Worm (Caenorhabditis elegans) whole organism, young adult: ENCODE measurements around the gene R151.1.
A peak's percentile ranks its signal among the peaks of the same experiment; 100 is the strongest.

Experiments used
- B0019.2 ChIP-seq: fragments of 200-800 bp; sonication (Bioruptor generic); conservative IDR thresholded peaks from 2 replicates; pipeline ENCODE4 v1.3.6; 2022; ENCODE audit warnings: missing genetic modification reagents, missing genetic modification characterization, missing compliant biosample characterization
- C06A6.2 ChIP-seq: fragments of 200-800 bp; sonication (Bioruptor generic); conservative IDR thresholded peaks from 2 replicates; pipeline ENCODE4 v1.3.6; 2022; ENCODE audit warnings: missing genetic modification characterization, missing compliant biosample characterization
- C17E4.6 ChIP-seq: fragments of 200-800 bp; sonication (Bioruptor generic); IDR thresholded peaks from 2 replicates; pipeline ENCODE4 v1.3.6; 2022; ENCODE audit warnings: missing genetic modification reagents, missing genetic modification characterization, missing compliant biosample characterization
- F23B12.7 ChIP-seq: sonication (generic microtip); optimal IDR thresholded peaks from 2 replicates; lab custom pipeline; 2017; ENCODE audit warnings: missing genetic modification characterization, mild to moderate bottlenecking, missing compliant biosample characterization, antibody characterized with exemption, moderate library complexity; ENCODE audit not compliant: insufficient read depth
- F33H1.4 ChIP-seq: fragments of 200-800 bp; sonication (Bioruptor generic); IDR thresholded peaks from 2 replicates; pipeline ENCODE4 v1.3.6; 2022; ENCODE audit warnings: missing genetic modification reagents, missing genetic modification characterization, missing compliant biosample characterization
- T07F8.4 ChIP-seq: sonication (generic microtip); optimal IDR thresholded peaks from 2 replicates; lab custom pipeline; 2016; ENCODE audit warnings: mild to moderate bottlenecking, missing genetic modification characterization, moderate library complexity, missing compliant biosample characterization
- T26A5.8 ChIP-seq: sonication (generic microtip); optimal IDR thresholded peaks from 2 replicates; lab custom pipeline; 2016; ENCODE audit warnings: missing genetic modification characterization, missing compliant biosample characterization
- Y53F4B.3 ChIP-seq: fragments of 200-800 bp; sonication (Bioruptor generic); IDR thresholded peaks from 2 replicates; pipeline ENCODE4 v1.3.6; 2022; ENCODE audit warnings: missing genetic modification reagents, missing genetic modification characterization, missing compliant biosample characterization
- Y53G8AR.9 ChIP-seq: fragments of 200-800 bp; sonication (Bioruptor generic); conservative IDR thresholded peaks from 2 replicates; pipeline ENCODE4 v1.3.6; 2022; ENCODE audit warnings: missing genetic modification reagents, missing genetic modification characterization, missing compliant biosample characterization
- Y79H2A.3 ChIP-seq: fragments of 200-800 bp; sonication (Bioruptor generic); conservative IDR thresholded peaks from 2 replicates; pipeline ENCODE4 v1.3.6; 2022; ENCODE audit warnings: missing genetic modification reagents, missing genetic modification characterization, missing compliant biosample characterization
- ZK185.1 ChIP-seq: sonication (generic microtip); optimal IDR thresholded peaks from 2 replicates; lab custom pipeline; 2016; ENCODE audit warnings: mild to moderate bottlenecking, missing genetic modification characterization, missing compliant biosample characterization; ENCODE audit not compliant: poor library complexity, severe bottlenecking
- ama-1 ChIP-seq, 3 experiments: fragments of 150-350 bp in 1 of 3; sonication (generic microtip) in 2 of 3; optimal IDR thresholded peaks; 2 replicates each; lab custom pipeline; 2014 to 2018; ENCODE audit warnings: missing biosample characterization in 2 of 3, missing genetic modification characterization in 2 of 3, missing genetic modification reagents in 2 of 3
- atf-7 ChIP-seq: sonication (generic microtip); optimal IDR thresholded peaks from 2 replicates; lab custom pipeline; 2017; ENCODE audit warnings: mild to moderate bottlenecking, missing genetic modification characterization, missing compliant biosample characterization
- attf-5 ChIP-seq: fragments of 200-800 bp; sonication (Bioruptor generic); optimal IDR thresholded peaks from 2 replicates; lab custom pipeline; 2018; ENCODE audit warnings: mild to moderate bottlenecking, missing genetic modification characterization, missing compliant biosample characterization
- bed-1 ChIP-seq: fragments of 200-800 bp; sonication (Bioruptor generic); IDR thresholded peaks from 2 replicates; pipeline ENCODE4 v1.3.6; 2022; ENCODE audit warnings: missing genetic modification reagents, missing genetic modification characterization, missing compliant biosample characterization
- cebp-1 ChIP-seq, 2 experiments: fragments of 200-800 bp in 1 of 2; sonication (Bioruptor generic) in 1 of 2; sonication (generic microtip) in 1 of 2; IDR thresholded peaks in 1 of 2; optimal IDR thresholded peaks in 1 of 2; 2 replicates each; pipeline versions ENCODE4 v1.3.6 to Lab custom; 2017 to 2022; ENCODE audit warnings: missing compliant biosample characterization in 2 of 2, missing genetic modification characterization in 2 of 2, mild to moderate bottlenecking in 1 of 2, missing genetic modification reagents in 1 of 2, moderate library complexity in 1 of 2
- ceh-100 ChIP-seq: fragments of 200-800 bp; sonication (Bioruptor generic); IDR thresholded peaks from 2 replicates; pipeline ENCODE4 v1.3.6; 2022; ENCODE audit warnings: missing genetic modification reagents, missing genetic modification characterization, missing compliant biosample characterization
- ceh-27 ChIP-seq: fragments of 200-800 bp; sonication (Bioruptor generic); optimal IDR thresholded peaks from 2 replicates; lab custom pipeline; 2018; ENCODE audit warnings: mild to moderate bottlenecking, missing genetic modification characterization, moderate library complexity, missing compliant biosample characterization
- ceh-58 ChIP-seq: fragments of 200-800 bp; sonication (Bioruptor generic); IDR thresholded peaks from 2 replicates; pipeline ENCODE4 v1.3.6; 2022; ENCODE audit warnings: missing genetic modification characterization, missing compliant biosample characterization
- die-1 ChIP-seq: sonication (generic microtip); optimal IDR thresholded peaks from 2 replicates; lab custom pipeline; 2016; ENCODE audit warnings: missing genotype, mild to moderate bottlenecking, missing genetic modification characterization, missing compliant biosample characterization
- dox-1 ChIP-seq: fragments of 200-800 bp; sonication (Bioruptor generic); IDR thresholded peaks from 2 replicates; pipeline ENCODE4 v1.3.6; 2022; ENCODE audit warnings: missing genetic modification reagents, missing genetic modification characterization, missing compliant biosample characterization
- egl-44 ChIP-seq: fragments of 200-800 bp; sonication (Bioruptor generic); IDR thresholded peaks from 2 replicates; pipeline ENCODE4 v1.3.6; 2022; ENCODE audit warnings: missing genetic modification reagents, missing genetic modification characterization, missing compliant biosample characterization
- egrh-3 ChIP-seq: fragments of 200-800 bp; sonication (Bioruptor generic); IDR thresholded peaks from 2 replicates; pipeline ENCODE4 v1.3.6; 2022; ENCODE audit warnings: missing genetic modification reagents, missing genetic modification characterization, missing compliant biosample characterization
- ets-4 ChIP-seq: fragments of 200-800 bp; sonication (Bioruptor generic); optimal IDR thresholded peaks from 2 replicates; lab custom pipeline; 2018; ENCODE audit warnings: mild to moderate bottlenecking, missing genetic modification characterization, missing compliant biosample characterization
- hmg-1.2 ChIP-seq: fragments of 200-800 bp; sonication (Bioruptor generic); IDR thresholded peaks from 2 replicates; pipeline ENCODE4 v1.3.6; 2022; ENCODE audit warnings: missing genetic modification reagents, missing genetic modification characterization, missing compliant biosample characterization
- hsf-1 ChIP-seq: fragments of 200-800 bp; sonication (Bioruptor generic); IDR thresholded peaks from 2 replicates; pipeline ENCODE4 v1.3.6; 2022; ENCODE audit warnings: missing genetic modification reagents, missing genetic modification characterization, missing compliant biosample characterization
- lag-1 ChIP-seq: fragments of 200-800 bp; sonication (Bioruptor generic); IDR thresholded peaks from 2 replicates; pipeline ENCODE4 v1.3.6; 2022; ENCODE audit warnings: missing genetic modification reagents, missing genetic modification characterization, missing compliant biosample characterization
- let-526 ChIP-seq: fragments of 200-800 bp; sonication (Bioruptor generic); IDR thresholded peaks from 2 replicates; pipeline ENCODE4 v1.3.6; 2022; ENCODE audit warnings: missing genetic modification reagents, missing genetic modification characterization, missing compliant biosample characterization
- lin-26 ChIP-seq: fragments of 200-800 bp; sonication (Bioruptor generic); IDR thresholded peaks from 2 replicates; pipeline ENCODE4 v1.3.6; 2022; ENCODE audit warnings: missing genetic modification reagents, missing genetic modification characterization, missing compliant biosample characterization
- lin-35 ChIP-seq, 3 experiments: fragments of 150-350 bp in 2 of 3; sonication (generic microtip) in 1 of 3; optimal IDR thresholded peaks; 2 replicates each; lab custom pipeline; 2014 to 2018; ENCODE audit warnings: missing biosample characterization in 3 of 3, missing genetic modification characterization in 3 of 3, missing genetic modification reagents in 3 of 3
- madf-6 ChIP-seq: fragments of 200-800 bp; sonication (Bioruptor generic); IDR thresholded peaks from 2 replicates; pipeline ENCODE4 v1.3.6; 2022; ENCODE audit warnings: missing genetic modification reagents, missing genetic modification characterization, missing compliant biosample characterization
- madf-8 ChIP-seq: fragments of 200-800 bp; sonication (Bioruptor generic); conservative IDR thresholded peaks from 2 replicates; pipeline ENCODE4 v1.3.6; 2022; ENCODE audit warnings: missing genetic modification reagents, missing genetic modification characterization, missing compliant biosample characterization
- mcd-1 ChIP-seq: fragments of 200-800 bp; sonication (Bioruptor generic); IDR thresholded peaks from 2 replicates; pipeline ENCODE4 v1.3.6; 2022; ENCODE audit warnings: missing genetic modification reagents, missing genetic modification characterization, missing compliant biosample characterization
- mel-28 ChIP-seq: sonication (generic microtip); optimal IDR thresholded peaks from 2 replicates; lab custom pipeline; 2016; ENCODE audit warnings: borderline replicate concordance, mild to moderate bottlenecking, missing genetic modification characterization, missing compliant biosample characterization
- nfyb-1 ChIP-seq: fragments of 200-800 bp; sonication (Bioruptor generic); IDR thresholded peaks from 2 replicates; pipeline ENCODE4 v1.3.6; 2022; ENCODE audit warnings: missing genetic modification reagents, missing genetic modification characterization, missing compliant biosample characterization
- nhr-90 ChIP-seq: sonication (generic microtip); optimal IDR thresholded peaks from 2 replicates; lab custom pipeline; 2016; ENCODE audit warnings: missing genotype, mild to moderate bottlenecking, missing genetic modification characterization, missing compliant biosample characterization
- pbrm-1 ChIP-seq: fragments of 200-800 bp; sonication (Bioruptor generic); IDR thresholded peaks from 2 replicates; pipeline ENCODE4 v1.3.6; 2022; ENCODE audit warnings: missing genetic modification reagents, missing genetic modification characterization, missing compliant biosample characterization
- rcor-1 ChIP-seq: fragments of 200-800 bp; sonication (Bioruptor generic); IDR thresholded peaks from 2 replicates; pipeline ENCODE4 v1.3.6; 2022; ENCODE audit warnings: missing genetic modification reagents, missing genetic modification characterization, missing compliant biosample characterization
- rec-8 ChIP-seq, 2 experiments: sonication (generic microtip); optimal IDR thresholded peaks; 2 replicates each; lab custom pipeline; 2016; ENCODE audit warnings: mild to moderate bottlenecking in 2 of 2, missing genetic modification characterization in 2 of 2, missing genetic modification reagents in 2 of 2, missing genotype in 2 of 2, missing biosample characterization in 1 of 2, missing compliant biosample characterization in 1 of 2, moderate library complexity in 1 of 2
- snpc-1.3 ChIP-seq: sonication (generic microtip); optimal IDR thresholded peaks from 2 replicates; lab custom pipeline; 2017; ENCODE audit warnings: missing genetic modification characterization, mild to moderate bottlenecking, missing compliant biosample characterization, antibody characterized with exemption, moderate library complexity, missing genotype, missing genetic modification reagents; ENCODE audit not compliant: insufficient read depth
- tbx-9 ChIP-seq: sonication (generic microtip); optimal IDR thresholded peaks from 2 replicates; lab custom pipeline; 2016; ENCODE audit warnings: borderline replicate concordance, missing genetic modification characterization, inconsistent platforms, missing compliant biosample characterization
- tlf-1 ChIP-seq: fragments of 200-800 bp; sonication (Bioruptor generic); optimal IDR thresholded peaks from 2 replicates; lab custom pipeline; 2018; ENCODE audit warnings: mild to moderate bottlenecking, missing genetic modification characterization, missing compliant biosample characterization
- unc-130 ChIP-seq: sonication (generic microtip); optimal IDR thresholded peaks from 2 replicates; lab custom pipeline; 2016; ENCODE audit warnings: missing genetic modification reagents, missing genetic modification characterization, missing compliant biosample characterization
- unc-62 ChIP-seq: fragments of 150-350 bp; optimal IDR thresholded peaks from 2 replicates; lab custom pipeline; 2014; ENCODE audit warnings: missing biosample characterization, missing genetic modification reagents, missing genetic modification characterization
- ztf-18 ChIP-seq: sonication (generic microtip); optimal IDR thresholded peaks from 2 replicates; lab custom pipeline; 2016; ENCODE audit warnings: missing genotype, mild to moderate bottlenecking, missing genetic modification characterization, missing compliant biosample characterization

The R151.1 gene

DNA sequence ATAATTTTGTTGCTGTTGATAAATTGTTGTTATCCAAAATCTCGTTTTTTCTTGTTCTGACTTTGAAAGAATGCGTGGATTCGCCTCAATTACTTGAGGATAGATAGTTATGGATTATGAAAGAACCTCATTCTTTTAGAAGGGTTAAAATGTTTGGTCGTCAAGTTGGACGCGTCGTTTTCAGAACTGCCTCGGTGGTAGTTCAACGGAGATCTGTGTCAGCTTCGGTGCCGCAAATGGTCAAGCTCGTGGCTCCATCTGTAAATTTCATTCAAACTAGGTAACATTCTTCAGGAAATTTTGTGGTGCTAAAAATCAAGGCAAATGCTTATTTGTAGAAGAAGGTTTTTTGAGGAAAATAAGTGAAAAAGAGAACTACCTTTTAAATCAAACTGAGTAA is 35.7 kb upstream of the R151.1 start, which contains the start of gene ndab-2 (continued):
- TF ChIP-seq unc-62 = no peak
- no peak for TF ChIP-seq bed-1 (GFP tag; lab: Robert Waterston, UW)
- no peak for TF ChIP-seq lin-35 (GFP tag; optimal IDR thresholded peaks at IDR 0.05; lab: Kevin White, UChicago)
- no peak for TF ChIP-seq ets-4 (GFP tag; lab: Kevin White, UChicago)
- TF ChIP-seq C17E4.6 (GFP tag; lab: Robert Waterston, UW) = no peak
- TF ChIP-seq Y79H2A.3 (GFP tag; lab: Robert Waterston, UW) = no peak
- peak; percentile 89 for TF ChIP-seq Y53G8AR.9 (GFP tag; lab: Robert Waterston, UW)
- TF ChIP-seq mel-28 = no peak
- peak; percentile 42; the same call in 1 of the 2 replicates for TF ChIP-seq pbrm-1
- no peak for TF ChIP-seq die-1 (tag; lab: Kevin White, UChicago)
- TF ChIP-seq C06A6.2 (GFP tag; lab: Robert Waterston, UW) = no peak
- TF ChIP-seq mcd-1 (GFP tag; lab: Robert Waterston, UW) = peak; percentile 47; the same call in 1 of the 2 replicates
- no peak for TF ChIP-seq madf-8 (GFP tag; lab: Robert Waterston, UW)
- no peak for TF ChIP-seq T26A5.8 (tag; lab: Kevin White, UChicago)

DNA sequence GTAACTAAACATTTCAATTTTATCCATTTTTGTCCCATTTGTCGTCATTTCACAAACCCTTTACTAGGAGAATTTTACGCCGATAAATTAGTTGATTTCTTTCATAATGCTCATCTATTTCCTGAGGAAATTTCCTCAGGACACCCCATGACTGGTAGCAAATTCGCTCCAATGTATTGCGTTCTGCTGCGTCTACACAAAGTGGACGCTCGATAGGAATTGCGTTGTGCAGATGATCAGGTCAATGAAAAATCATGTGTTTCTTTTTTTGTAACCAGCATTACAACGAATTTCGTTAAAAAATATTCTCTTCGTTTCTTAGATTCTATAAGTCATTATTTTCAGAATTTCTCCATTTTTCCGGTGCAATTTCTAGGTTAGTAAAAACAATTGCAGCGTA is 34.5 kb upstream of the R151.1 start, which contains the start of gene epg-4:
epg-4 (plus strand) TSS at position 346 of the 400 bp plus-strand sequence.
- TF ChIP-seq die-1 (tag; lab: Kevin White, UChicago) (peak; percentile 49), F33H1.4 (GFP tag; lab: Robert Waterston, UW) (peak; percentile 54; the same call in 1 of the 2 replicates), rcor-1 (no peak), ZK185.1 (tag; lab: Kevin White, UChicago) (peak; percentile 24), attf-5 (peak; percentile 89), ceh-27 (peak; percentile 23), egrh-3 (GFP tag; lab: Robert Waterston, UW) (no peak), unc-62 (no peak), egl-44 (no peak), ceh-58 (no peak), F23B12.7 (peak; percentile 13), rec-8 (tag; optimal IDR thresholded peaks at IDR 0.05; lab: Kevin White, UChicago) (no peak), ama-1 (optimal IDR thresholded peaks at IDR 0.05; lab: Kevin White, UChicago) (no peak), ama-1 (GFP tag; optimal IDR thresholded peaks at IDR 0.05; lab: Kevin White, UChicago) (peak; percentile 2 to 16), unc-130 (GFP tag; lab: Kevin White, UChicago) (peak; percentile 29), cebp-1 (GFP tag; IDR thresholded peaks at IDR 0.05; lab: Robert Waterston, UW) (peak; percentile 81), cebp-1 (tag; optimal IDR thresholded peaks at IDR 0.05; lab: Kevin White, UChicago) (peak; percentile 86), ceh-100 (GFP tag; lab: Robert Waterston, UW) (peak; percentile 75), tlf-1 (peak; percentile 49), nhr-90 (tag; lab: Kevin White, UChicago) (peak; percentile 28), madf-6 (peak; percentile 44), nfyb-1 (GFP tag; lab: Robert Waterston, UW) (peak; percentile 62; the same call in 1 of the 2 replicates), dox-1 (peak; percentile 72), hmg-1.2 (GFP tag; lab: Robert Waterston, UW) (peak; percentile 50), T07F8.4 (tag; lab: Kevin White, UChicago) (no peak), atf-7 (peak; percentile 21), B0019.2 (no peak; the same call in 1 of the 2 replicates), tbx-9 (tag; lab: Kevin White, UChicago) (no peak), lag-1 (no peak), let-526 (no peak), ztf-18 (tag; lab: Kevin White, UChicago) (peak; percentile 25), Y53F4B.3 (GFP tag; lab: Robert Waterston, UW) (no peak), lin-26 (GFP tag; lab: Robert Waterston, UW) (peak; percentile 64; the same call in 1 of the 2 replicates), bed-1 (GFP tag; lab: Robert Waterston, UW) (no peak), snpc-1.3 (tag; lab: Kevin White, UChicago) (no peak), hsf-1 (GFP tag; lab: Robert Waterston, UW) (peak; percentile 54; the same call in 1 of the 2 replicates)
